Worm (Caenorhabditis elegans) whole organism, L1 larva: ENCODE results near the gene spc-1.

Experiments
- C34B4.2 ChIP-seq: sonication (generic microtip); optimal IDR thresholded peaks from 2 replicates; lab custom pipeline; 2017; ENCODE audit warnings: mild to moderate bottlenecking, missing genetic modification characterization, missing compliant biosample characterization
- aha-1 ChIP-seq: fragments of 150-350 bp; optimal IDR thresholded peaks from 2 replicates; lab custom pipeline; 2014; ENCODE audit warnings: missing biosample characterization, missing genetic modification characterization
- aly-2 ChIP-seq: fragments of 150-350 bp; optimal IDR thresholded peaks from 2 replicates; lab custom pipeline; 2014; ENCODE audit warnings: missing biosample characterization, missing genetic modification characterization
- ama-1 ChIP-seq: fragments of 150-350 bp; optimal IDR thresholded peaks from 2 replicates; lab custom pipeline; 2014
- blmp-1 ChIP-seq: fragments of 150-350 bp; optimal IDR thresholded peaks from 2 replicates; lab custom pipeline; 2014; ENCODE audit warnings: missing biosample characterization, missing genetic modification characterization
- ceh-63 ChIP-seq: fragments of 200-800 bp; sonication (Bioruptor generic); optimal IDR thresholded peaks from 2 replicates; lab custom pipeline; 2018; ENCODE audit warnings: mild to moderate bottlenecking, missing genetic modification characterization, missing compliant biosample characterization
- ceh-82 ChIP-seq, 3 experiments: fragments of 150-350 bp in 1 of 3; sonication (generic microtip) in 2 of 3; optimal IDR thresholded peaks; 2 replicates each; lab custom pipeline; 2014 to 2017; ENCODE audit warnings: missing biosample characterization in 3 of 3, missing genetic modification characterization in 3 of 3
- ceh-88 ChIP-seq: fragments of 200-800 bp; sonication (Bioruptor generic); IDR thresholded peaks from 2 replicates; pipeline ENCODE4 v1.3.6; 2022; ENCODE audit warnings: missing genetic modification characterization, missing compliant biosample characterization
- ces-1 ChIP-seq: fragments of 150-350 bp; optimal IDR thresholded peaks from 2 replicates; lab custom pipeline; 2014; ENCODE audit warnings: missing biosample characterization, missing genetic modification reagents, missing genetic modification characterization
- dpl-1 ChIP-seq, 3 experiments: fragments of 150-350 bp in 2 of 3; sonication (generic microtip) in 1 of 3; optimal IDR thresholded peaks; 2 replicates each; lab custom pipeline; 2014 to 2017; ENCODE audit warnings: missing biosample characterization in 3 of 3, missing genetic modification characterization in 3 of 3, missing genetic modification reagents in 3 of 3
- dsc-1 ChIP-seq: sonication (generic microtip); optimal IDR thresholded peaks from 2 replicates; lab custom pipeline; 2016; ENCODE audit warnings: mild to moderate bottlenecking, missing genetic modification characterization, missing compliant biosample characterization
- efl-1 ChIP-seq, 4 experiments: fragments of 150-350 bp; optimal IDR thresholded peaks in 3 of 4; peaks in 1 of 4; 1 replicate in 1 of 4; 2 replicates in 3 of 4; lab custom pipeline; 2014; ENCODE audit warnings: missing biosample characterization in 2 of 4, missing genetic modification characterization in 2 of 4, missing genetic modification reagents in 2 of 4
- ets-5 ChIP-seq: fragments of 200-800 bp; sonication (Bioruptor generic); IDR thresholded peaks from 2 replicates; pipeline ENCODE4 v1.3.6; 2022; ENCODE audit warnings: missing genetic modification characterization, missing compliant biosample characterization
- fkh-8 ChIP-seq: sonication (generic microtip); optimal IDR thresholded peaks from 2 replicates; lab custom pipeline; 2016; ENCODE audit warnings: mild to moderate bottlenecking, missing genetic modification characterization, missing compliant biosample characterization
- grh-1 ChIP-seq: fragments of 200-800 bp; sonication (Bioruptor generic); IDR thresholded peaks from 2 replicates; pipeline ENCODE4 v1.3.6; 2022; ENCODE audit warnings: missing genetic modification reagents, missing genetic modification characterization, missing compliant biosample characterization
- hlh-17 ChIP-seq: fragments of 200-800 bp; sonication (Bioruptor generic); optimal IDR thresholded peaks from 2 replicates; lab custom pipeline; 2018; ENCODE audit warnings: missing genetic modification characterization, mild to moderate bottlenecking, missing compliant biosample characterization, moderate library complexity, borderline replicate concordance
- irx-1 ChIP-seq: sonication (generic microtip); optimal IDR thresholded peaks from 2 replicates; lab custom pipeline; 2016; ENCODE audit warnings: missing genetic modification characterization, missing compliant biosample characterization
- lin-13 ChIP-seq: fragments of 150-350 bp; optimal IDR thresholded peaks from 2 replicates; lab custom pipeline; 2014; ENCODE audit warnings: missing biosample characterization, missing genetic modification reagents, missing genetic modification characterization
- lir-3 ChIP-seq: sonication (generic microtip); optimal IDR thresholded peaks from 2 replicates; lab custom pipeline; 2016; ENCODE audit warnings: mild to moderate bottlenecking, missing genetic modification characterization, moderate library complexity, missing compliant biosample characterization; ENCODE audit not compliant: poor library complexity
- lsy-2 ChIP-seq, 2 experiments: fragments of 150-350 bp; optimal IDR thresholded peaks; 2 replicates each; lab custom pipeline; 2014; ENCODE audit warnings: missing biosample characterization in 2 of 2, missing genetic modification characterization in 2 of 2
- mdl-1 ChIP-seq, 2 experiments: fragments of 150-350 bp; optimal IDR thresholded peaks; 2 replicates each; lab custom pipeline; 2014 to 2017; ENCODE audit warnings: missing biosample characterization in 2 of 2, missing genetic modification characterization in 2 of 2, inconsistent platforms in 1 of 2
- mef-2 ChIP-seq: fragments of 150-350 bp; optimal IDR thresholded peaks from 2 replicates; lab custom pipeline; 2014; ENCODE audit warnings: missing biosample characterization, missing genetic modification characterization
- mep-1 ChIP-seq: fragments of 150-350 bp; optimal IDR thresholded peaks from 2 replicates; lab custom pipeline; 2014; ENCODE audit warnings: missing biosample characterization, missing genetic modification characterization
- nhr-28 ChIP-seq: fragments of 150-350 bp; optimal IDR thresholded peaks from 2 replicates; lab custom pipeline; 2014; ENCODE audit warnings: missing biosample characterization, missing genetic modification characterization
- nhr-71 ChIP-seq: sonication (generic microtip); optimal IDR thresholded peaks from 2 replicates; lab custom pipeline; 2016; ENCODE audit warnings: mild to moderate bottlenecking, missing genetic modification characterization, moderate library complexity, missing compliant biosample characterization
- nhr-84 ChIP-seq: sonication (generic microtip); optimal IDR thresholded peaks from 2 replicates; lab custom pipeline; 2017; ENCODE audit warnings: missing biosample characterization, missing genetic modification characterization
- nhr-85 ChIP-seq: sonication (generic microtip); peaks from one replicate; lab custom pipeline; 2016; ENCODE audit warnings: missing genetic modification characterization, inconsistent platforms, missing compliant biosample characterization
- nhr-90 ChIP-seq: sonication (generic microtip); optimal IDR thresholded peaks from 2 replicates; lab custom pipeline; 2016; ENCODE audit warnings: mild to moderate bottlenecking, missing genetic modification characterization, missing compliant biosample characterization; ENCODE audit not compliant: poor library complexity
- pqm-1 ChIP-seq: sonication (generic microtip); optimal IDR thresholded peaks from 3 replicates; lab custom pipeline; 2017; ENCODE audit warnings: missing biosample characterization, missing genetic modification characterization
- skn-1 ChIP-seq: fragments of 150-350 bp; optimal IDR thresholded peaks from 2 replicates; lab custom pipeline; 2014; ENCODE audit warnings: missing biosample characterization, missing genetic modification characterization
- sup-37 ChIP-seq: fragments of 200-800 bp; sonication (Bioruptor generic); optimal IDR thresholded peaks from 2 replicates; lab custom pipeline; 2018; ENCODE audit warnings: mild to moderate bottlenecking, missing genetic modification characterization, missing compliant biosample characterization
- swsn-7 ChIP-seq: sonication (generic microtip); optimal IDR thresholded peaks from 2 replicates; lab custom pipeline; 2016; ENCODE audit warnings: missing genetic modification characterization, missing compliant biosample characterization
- tlp-1 ChIP-seq: fragments of 150-350 bp; optimal IDR thresholded peaks from 2 replicates; lab custom pipeline; 2014; ENCODE audit warnings: missing biosample characterization, missing genetic modification characterization
- unc-86 ChIP-seq: sonication (generic microtip); optimal IDR thresholded peaks from 2 replicates; lab custom pipeline; 2016; ENCODE audit warnings: missing genetic modification characterization, missing compliant biosample characterization
- unc-98 ChIP-seq: fragments of 200-800 bp; sonication (Bioruptor generic); IDR thresholded peaks from 2 replicates; pipeline ENCODE4 v1.3.6; 2022; ENCODE audit warnings: missing genetic modification characterization, missing compliant biosample characterization
- vab-15 ChIP-seq: sonication (generic microtip); optimal IDR thresholded peaks from 2 replicates; lab custom pipeline; 2017; ENCODE audit warnings: missing genotype, mild to moderate bottlenecking, missing genetic modification characterization, missing compliant biosample characterization
- zag-1 ChIP-seq: fragments of 150-350 bp; optimal IDR thresholded peaks from 2 replicates; lab custom pipeline; 2014; ENCODE audit warnings: missing biosample characterization, missing genetic modification characterization
- zip-4 ChIP-seq: fragments of 200-800 bp; sonication (Bioruptor generic); optimal IDR thresholded peaks from 2 replicates; lab custom pipeline; 2018; ENCODE audit warnings: mild to moderate bottlenecking, missing genetic modification characterization, moderate library complexity, missing compliant biosample characterization
- ztf-4 ChIP-seq: fragments of 150-350 bp; optimal IDR thresholded peaks from 2 replicates; lab custom pipeline; 2014; ENCODE audit warnings: missing biosample characterization, missing genetic modification characterization

Gene spc-1

ce11 chrX:3115134-3116032 is 11.5 kb downstream of the spc-1 start (continued):
- TF ChIP-seq unc-98 (GFP tag; lab: Robert Waterston, UW) (no peak), ceh-88 (GFP tag; lab: Robert Waterston, UW) (no peak), nhr-28 (no peak), aly-2 (peak; percentile 46), ceh-63 (GFP tag; lab: Kevin White, UChicago) (peak; percentile 48), hlh-17 (GFP tag; lab: Kevin White, UChicago) (no peak), skn-1 (tag; lab: Kevin White, UChicago) (peak; percentile 11), pqm-1 (tag; lab: Kevin White, UChicago) (no peak), lir-3 (tag; lab: Kevin White, UChicago) (peak; percentile 41), ces-1 (GFP tag; lab: Kevin White, UChicago) (no peak), C34B4.2 (tag; lab: Kevin White, UChicago) (no peak), lsy-2 (tag; optimal IDR thresholded peaks at IDR 0.05; lab: Kevin White, UChicago) (peak in 1 of 2 experiments; percentile 27), sup-37 (GFP tag; lab: Kevin White, UChicago) (no peak), irx-1 (tag; lab: Kevin White, UChicago) (no peak), zip-4 (GFP tag; lab: Kevin White, UChicago) (no peak), unc-86 (tag; lab: Kevin White, UChicago) (no peak), nhr-84 (tag; lab: Kevin White, UChicago) (no peak), dsc-1 (tag; lab: Kevin White, UChicago) (peak; percentile 28), mef-2 (no peak), dpl-1 (GFP tag; optimal IDR thresholded peaks at IDR 0.05; lab: Kevin White, UChicago) (no peak), swsn-7 (tag; lab: Kevin White, UChicago) (no peak), vab-15 (tag; lab: Kevin White, UChicago) (no peak), mdl-1 (tag; optimal IDR thresholded peaks at IDR 0.05; lab: Kevin White, UChicago) (peak in 1 of 2 experiments; percentile 55), lin-13 (GFP tag; lab: Kevin White, UChicago) (peak; percentile 53), fkh-8 (tag; lab: Kevin White, UChicago) (peak; percentile 36), blmp-1 (no peak), ets-5 (no peak), zag-1 (tag; lab: Kevin White, UChicago) (no peak), efl-1 (optimal IDR thresholded peaks at IDR 0.05; lab: Kevin White, UChicago) (peak in 1 of 2 experiments; percentile 4), efl-1 (GFP tag; optimal IDR thresholded peaks at IDR 0.05 in 1 of 2; lab: Kevin White, UChicago) (peak in 1 of 2 experiments; percentile 66), nhr-90 (tag; lab: Kevin White, UChicago) (peak; percentile 72), ceh-82 (tag; optimal IDR thresholded peaks at IDR 0.05; lab: Kevin White, UChicago) (peak in 2 of 3 experiments; percentile 18 to 29), nhr-71 (tag; lab: Kevin White, UChicago) (peak; percentile 79)

ce11 chrX:3114306-3115133 is 12.4 kb downstream of the spc-1 start, which contains the start of gene gpd-2:
Gene gpd-2, minus strand, starts transcription at chrX:3114689.
- TF ChIP-seq mep-1 (tag; lab: Kevin White, UChicago), result peak; percentile 44
- TF ChIP-seq tlp-1, result no peak
- TF ChIP-seq mdl-1 (tag; optimal IDR thresholded peaks at IDR 0.05; lab: Kevin White, UChicago), result no peak
- TF ChIP-seq nhr-85 (tag; lab: Kevin White, UChicago), result peak; percentile 37
- TF ChIP-seq ama-1 (lab: Kevin White, UChicago), result no peak
- peak; percentile 21 for TF ChIP-seq ztf-4 (tag; lab: Kevin White, UChicago)
- TF ChIP-seq blmp-1, result peak; percentile 14
- TF ChIP-seq efl-1 (optimal IDR thresholded peaks at IDR 0.05; lab: Kevin White, UChicago), result no peak
- peak in 1 of 2 experiments; percentile 90 for TF ChIP-seq efl-1 (GFP tag; optimal IDR thresholded peaks at IDR 0.05 in 1 of 2; lab: Kevin White, UChicago)
- TF ChIP-seq ceh-82 (tag; optimal IDR thresholded peaks at IDR 0.05; lab: Kevin White, UChicago), result peak in 1 of 3 experiments; percentile 9
- TF ChIP-seq aha-1 (tag; lab: Kevin White, UChicago), result no peak
- 0 out of 2 replicates have a peak, but pooled peaks have one; percentile 10 for TF ChIP-seq grh-1 (GFP tag; lab: Robert Waterston, UW)
- TF ChIP-seq, all 84 proteins: peak for 7
